Worm (Caenorhabditis elegans): ENCODE measurements around the gene cubn-1.

DNA sequence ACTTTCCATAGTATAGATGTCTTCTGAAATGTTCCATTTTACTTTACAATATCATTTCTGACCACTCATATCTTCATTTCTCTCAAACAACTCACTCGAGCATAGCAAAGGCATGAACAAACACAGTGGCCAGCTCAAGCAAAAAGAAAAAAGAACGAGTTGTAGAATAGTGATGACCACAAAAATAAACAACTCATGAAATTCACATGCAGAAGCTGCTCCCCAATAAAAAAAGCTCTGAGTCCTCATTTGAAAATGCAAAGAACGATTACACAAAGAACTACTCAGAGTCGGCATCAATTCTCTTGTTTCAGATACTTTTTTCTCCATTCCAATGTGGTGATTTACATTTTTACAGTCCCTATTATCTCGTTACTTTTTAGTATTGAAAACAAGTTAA lies 23.6 kb downstream of the cubn-1 start:
- TF ChIP-seq flt-1 (GFP tag; IDR thresholded peaks at IDR 0.05): no peak
- TF ChIP-seq sea-1 (GFP tag; conservative IDR thresholded peaks at IDR 0.05): no peak
- no peak for TF ChIP-seq pes-1 (GFP tag; IDR thresholded peaks at IDR 0.05)
- TF ChIP-seq tbx-37 (GFP tag; conservative IDR thresholded peaks at IDR 0.05): no peak
- no peak for TF ChIP-seq ama-1 (optimal IDR thresholded peaks at IDR 0.05)
- no peak for TF ChIP-seq hnd-1 (tag; optimal IDR thresholded peaks at IDR 0.05)
- TF ChIP-seq ceh-13 (GFP tag; optimal IDR thresholded peaks at IDR 0.05): no peak
- no peak for TF ChIP-seq aly-1 (tag; optimal IDR thresholded peaks at IDR 0.05)

All from whole organism, early embryonic.